Fruit fly (Drosophila melanogaster) whole organism, wandering third instar larva: Measurements from ENCODE around the gene sro.

Source experiments
- Abd-B ChIP-seq: fragments of >200 bp; optimal IDR thresholded peaks from 2 replicates; lab custom pipeline; 2017; ENCODE audit warnings: missing biosample characterization, missing genetic modification characterization
- CG32264 ChIP-seq: fragments of 200-800 bp; sonication (Bioruptor generic); optimal IDR thresholded peaks from 2 replicates; lab custom pipeline; 2016; ENCODE audit warnings: missing biosample characterization, missing genetic modification characterization
- CG9705 ChIP-seq: fragments of 200-800 bp; sonication (Bioruptor generic); optimal IDR thresholded peaks from 2 replicates; lab custom pipeline; 2018; ENCODE audit warnings: missing biosample characterization, mild to moderate bottlenecking, missing genetic modification characterization
- CrebA ChIP-seq: fragments of 200-800 bp; sonication (Bioruptor generic); optimal IDR thresholded peaks from 2 replicates; lab custom pipeline; 2016; ENCODE audit warnings: missing biosample characterization, mild to moderate bottlenecking, missing genetic modification characterization, borderline replicate concordance
- Dfd ChIP-seq: fragments of >200 bp; optimal IDR thresholded peaks from 2 replicates; lab custom pipeline; 2017; ENCODE audit warnings: missing biosample characterization, missing genetic modification characterization
- Dif ChIP-seq: fragments of 200-275, 200-300 bp; sonication (Bioruptor generic); optimal IDR thresholded peaks from 2 replicates; lab custom pipeline; 2018; ENCODE audit warnings: missing biosample characterization, missing genetic modification characterization; ENCODE audit not compliant: partially characterized antibody
- GATAd ChIP-seq: sonication (Bioruptor generic); optimal IDR thresholded peaks from 2 replicates; lab custom pipeline; 2016; ENCODE audit warnings: missing biosample characterization, missing genetic modification characterization
- HLH106 ChIP-seq: fragments of 200-800 bp; optimal IDR thresholded peaks from 3 replicates; lab custom pipeline; 2019; ENCODE audit warnings: missing biosample characterization, mild to moderate bottlenecking, missing genetic modification characterization, moderate library complexity
- Hnf4 ChIP-seq: fragments of 200-800 bp; sonication (Bioruptor generic); optimal IDR thresholded peaks from 2 replicates; lab custom pipeline; 2016; ENCODE audit warnings: missing biosample characterization, mild to moderate bottlenecking, missing genetic modification characterization
- Hr78 ChIP-seq: fragments of >200 bp; optimal IDR thresholded peaks from 2 replicates; lab custom pipeline; 2017; ENCODE audit warnings: missing biosample characterization, missing genetic modification characterization
- Hr83 ChIP-seq: fragments of 200-300 bp; sonication (Bioruptor generic); optimal IDR thresholded peaks from 2 replicates; lab custom pipeline; 2016; ENCODE audit warnings: missing biosample characterization, mild to moderate bottlenecking, missing genetic modification characterization, moderate library complexity; ENCODE audit not compliant: poor library complexity, severe bottlenecking
- Jra ChIP-seq: sonication (Bioruptor generic); optimal IDR thresholded peaks from 2 replicates; lab custom pipeline; 2016; ENCODE audit warnings: missing biosample characterization, missing genetic modification characterization
- Mio ChIP-seq: sonication (Bioruptor generic); optimal IDR thresholded peaks from 2 replicates; lab custom pipeline; 2016; ENCODE audit warnings: missing biosample characterization, missing genetic modification characterization
- Myc ChIP-seq: fragments of >200 bp; optimal IDR thresholded peaks from 2 replicates; lab custom pipeline; 2017
- N ChIP-seq: fragments of >200 bp; optimal IDR thresholded peaks from 2 replicates; lab custom pipeline; 2018; ENCODE audit warnings: missing biosample characterization, missing external identifiers, missing genetic modification characterization
- OdsH ChIP-seq: fragments of 200-800 bp; sonication (Bioruptor generic); optimal IDR thresholded peaks from 2 replicates; lab custom pipeline; 2016; ENCODE audit warnings: missing biosample characterization, mild to moderate bottlenecking, missing genetic modification characterization
- Rel ChIP-seq, 2 experiments: fragments of 200-800 bp; sonication (Bioruptor generic) in 1 of 2; optimal IDR thresholded peaks; 2 replicates in 1 of 2; 3 replicates in 1 of 2; lab custom pipeline; 2016 to 2019; ENCODE audit warnings: mild to moderate bottlenecking in 2 of 2, missing biosample characterization in 2 of 2, missing genetic modification characterization in 2 of 2, moderate library complexity in 1 of 2
- Sp1 ChIP-seq: fragments of 200-800 bp; sonication (Bioruptor generic); optimal IDR thresholded peaks from 3 replicates; lab custom pipeline; 2019; ENCODE audit warnings: missing biosample characterization, mild to moderate bottlenecking, missing genetic modification characterization, moderate library complexity
- Vsx2 ChIP-seq: fragments of 200-300, 225-300 bp; sonication (Bioruptor generic); optimal IDR thresholded peaks from 2 replicates; lab custom pipeline; 2018; ENCODE audit warnings: missing biosample characterization, missing genetic modification characterization; ENCODE audit not compliant: partially characterized antibody
- br ChIP-seq: fragments of 200-800 bp; sonication (Bioruptor generic); optimal IDR thresholded peaks from 2 replicates; lab custom pipeline; 2016; ENCODE audit warnings: missing biosample characterization, missing genetic modification characterization
- brk ChIP-seq: fragments of 200-800 bp; sonication (Bioruptor generic); optimal IDR thresholded peaks from 2 replicates; lab custom pipeline; 2016; ENCODE audit warnings: missing biosample characterization, mild to moderate bottlenecking, missing genetic modification characterization
- dl ChIP-seq, 2 experiments: fragments of 175-275, 200-275 bp in 1 of 2; fragments of 200-275 bp in 1 of 2; sonication (Bioruptor generic); optimal IDR thresholded peaks; lab custom pipeline; 2018; ENCODE audit warnings: mild to moderate bottlenecking in 2 of 2, missing biosample characterization in 2 of 2, missing genetic modification characterization in 2 of 2, moderate library complexity in 2 of 2; ENCODE audit not compliant: partially characterized antibody in 2 of 2, insufficient read depth in 1 of 2
- dmrt93B ChIP-seq: fragments of 200-800 bp; sonication (Bioruptor generic); optimal IDR thresholded peaks from 2 replicates; lab custom pipeline; 2018; ENCODE audit warnings: missing biosample characterization, mild to moderate bottlenecking, missing genetic modification characterization
- dsf ChIP-seq: sonication (Bioruptor generic); optimal IDR thresholded peaks from 2 replicates; lab custom pipeline; 2016; ENCODE audit warnings: missing biosample characterization, missing genetic modification characterization, borderline replicate concordance
- ey ChIP-seq: fragments of 200-800 bp; sonication (Bioruptor generic); optimal IDR thresholded peaks from 2 replicates; lab custom pipeline; 2016; ENCODE audit warnings: missing biosample characterization, missing genetic modification characterization
- foxo ChIP-seq, 2 experiments: fragments of 200-800 bp; sonication (Bioruptor generic); optimal IDR thresholded peaks; 2 replicates in 1 of 2; 3 replicates in 1 of 2; lab custom pipeline; 2016 to 2017; ENCODE audit warnings: missing biosample characterization in 2 of 2, missing genetic modification characterization in 2 of 2
- fru ChIP-seq: fragments of 200-800 bp; sonication (Bioruptor generic); optimal IDR thresholded peaks from 3 replicates; lab custom pipeline; 2016; ENCODE audit warnings: missing biosample characterization, mild to moderate bottlenecking, missing genetic modification characterization
- h ChIP-seq: fragments of 200-800 bp; sonication (Bioruptor generic); optimal IDR thresholded peaks from 3 replicates; lab custom pipeline; 2016; ENCODE audit warnings: missing biosample characterization, mild to moderate bottlenecking, missing genetic modification characterization
- jim ChIP-seq: fragments of 175-275, 200-325 bp; sonication (Bioruptor generic); optimal IDR thresholded peaks from 2 replicates; lab custom pipeline; 2016; ENCODE audit warnings: missing biosample characterization, mild to moderate bottlenecking, missing genetic modification characterization
- lola ChIP-seq: fragments of >200 bp; optimal IDR thresholded peaks from 2 replicates; lab custom pipeline; 2017; ENCODE audit warnings: missing biosample characterization, missing genetic modification characterization
- pan ChIP-seq: fragments of >200 bp; optimal IDR thresholded peaks from 2 replicates; lab custom pipeline; 2017
- psq ChIP-seq: fragments of 200-800 bp; sonication (Bioruptor generic); optimal IDR thresholded peaks from 3 replicates; lab custom pipeline; 2017; ENCODE audit warnings: missing biosample characterization, mild to moderate bottlenecking, missing genetic modification characterization, moderate library complexity
- rgr ChIP-seq: fragments of 200-800 bp; sonication (Bioruptor generic); optimal IDR thresholded peaks from 3 replicates; lab custom pipeline; 2016; ENCODE audit warnings: missing biosample characterization, mild to moderate bottlenecking, missing genetic modification characterization
- sage ChIP-seq: fragments of 200-800 bp; sonication (Bioruptor generic); optimal IDR thresholded peaks from 2 replicates; lab custom pipeline; 2016; ENCODE audit warnings: missing biosample characterization, mild to moderate bottlenecking, missing genetic modification characterization
- sv ChIP-seq: fragments of 200-800 bp; sonication (Bioruptor generic); optimal IDR thresholded peaks from 3 replicates; lab custom pipeline; 2016; ENCODE audit warnings: missing biosample characterization, missing genetic modification characterization
- tai ChIP-seq: sonication (Bioruptor generic); optimal IDR thresholded peaks from 2 replicates; lab custom pipeline; 2016; ENCODE audit warnings: missing biosample characterization, missing genetic modification characterization
- usp ChIP-seq: fragments of >200 bp; optimal IDR thresholded peaks from 2 replicates; lab custom pipeline; 2017; ENCODE audit warnings: missing biosample characterization, missing genetic modification characterization
- woc ChIP-seq: sonication (Bioruptor generic); optimal IDR thresholded peaks from 2 replicates; lab custom pipeline; 2016; ENCODE audit warnings: missing biosample characterization, mild to moderate bottlenecking, missing genetic modification characterization

sro gene

DNA sequence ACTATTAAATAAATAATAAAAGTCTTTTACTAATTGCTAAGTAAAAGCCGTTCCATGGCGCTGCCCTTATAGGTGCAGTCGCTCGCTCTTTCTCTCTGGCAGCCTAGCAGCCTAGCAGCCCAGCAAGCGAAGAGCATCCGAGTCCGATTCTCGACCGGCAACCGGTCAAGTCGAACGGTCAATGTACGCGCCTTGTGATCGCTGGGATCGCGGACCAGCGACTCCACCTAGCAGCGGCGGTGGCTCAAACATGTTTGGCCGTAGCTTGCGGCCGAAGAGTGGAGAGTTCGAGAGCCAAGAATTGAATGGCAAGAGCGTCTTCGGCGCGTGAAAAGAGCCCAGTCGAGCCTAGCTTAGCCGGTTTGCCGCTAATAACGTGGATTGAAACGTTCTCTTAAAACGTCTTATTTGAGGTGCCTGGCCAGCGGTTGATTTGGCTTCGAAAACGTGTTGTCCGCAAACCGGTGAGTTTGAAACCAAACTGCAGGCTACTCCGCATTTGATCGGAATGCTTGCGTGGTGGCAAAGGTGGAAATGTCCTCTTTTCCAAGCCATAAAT lies 34.9 kb downstream of the sro start:
- peak; percentile 37 for TF ChIP-seq Vsx2
- TF ChIP-seq Mio = no peak
- no peak for TF ChIP-seq h (GFP tag; lab: Kevin White, UChicago)
- TF ChIP-seq Rel (GFP tag; optimal IDR thresholded peaks at IDR 0.05; lab: Kevin White, UChicago) = peak; percentile 14
- no peak for TF ChIP-seq Rel (tag; optimal IDR thresholded peaks at IDR 0.05; lab: Kevin White, UChicago)
- TF ChIP-seq, all 38 proteins: peak for 2

DNA sequence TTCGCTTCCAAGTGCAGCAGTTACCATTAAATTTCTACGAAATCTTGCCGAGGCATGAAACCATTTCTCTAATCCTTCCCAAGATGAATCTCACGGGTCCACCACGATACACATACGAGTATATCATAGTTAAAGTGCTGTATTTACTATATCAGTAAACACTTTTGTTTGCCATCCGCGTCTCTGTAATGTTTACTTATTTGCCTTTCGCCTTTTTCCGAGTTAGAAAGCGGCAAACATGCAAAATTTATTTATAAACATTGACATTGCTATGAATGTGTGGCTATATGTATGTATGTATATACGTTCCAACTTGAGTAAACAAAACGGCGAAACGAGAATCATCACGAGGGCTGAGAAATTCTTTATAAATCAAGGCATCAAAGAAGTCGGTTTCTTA lies 36.5 kb downstream of the sro start:
- TF ChIP-seq foxo (GFP tag; optimal IDR thresholded peaks at IDR 0.05; lab: Kevin White, UChicago) = no peak
- no peak for TF ChIP-seq Abd-B (GFP tag; lab: Kevin White, UChicago)
- TF ChIP-seq woc (GFP tag; lab: Kevin White, UChicago) = no peak
- TF ChIP-seq, all 38 proteins: peak for 0

DNA sequence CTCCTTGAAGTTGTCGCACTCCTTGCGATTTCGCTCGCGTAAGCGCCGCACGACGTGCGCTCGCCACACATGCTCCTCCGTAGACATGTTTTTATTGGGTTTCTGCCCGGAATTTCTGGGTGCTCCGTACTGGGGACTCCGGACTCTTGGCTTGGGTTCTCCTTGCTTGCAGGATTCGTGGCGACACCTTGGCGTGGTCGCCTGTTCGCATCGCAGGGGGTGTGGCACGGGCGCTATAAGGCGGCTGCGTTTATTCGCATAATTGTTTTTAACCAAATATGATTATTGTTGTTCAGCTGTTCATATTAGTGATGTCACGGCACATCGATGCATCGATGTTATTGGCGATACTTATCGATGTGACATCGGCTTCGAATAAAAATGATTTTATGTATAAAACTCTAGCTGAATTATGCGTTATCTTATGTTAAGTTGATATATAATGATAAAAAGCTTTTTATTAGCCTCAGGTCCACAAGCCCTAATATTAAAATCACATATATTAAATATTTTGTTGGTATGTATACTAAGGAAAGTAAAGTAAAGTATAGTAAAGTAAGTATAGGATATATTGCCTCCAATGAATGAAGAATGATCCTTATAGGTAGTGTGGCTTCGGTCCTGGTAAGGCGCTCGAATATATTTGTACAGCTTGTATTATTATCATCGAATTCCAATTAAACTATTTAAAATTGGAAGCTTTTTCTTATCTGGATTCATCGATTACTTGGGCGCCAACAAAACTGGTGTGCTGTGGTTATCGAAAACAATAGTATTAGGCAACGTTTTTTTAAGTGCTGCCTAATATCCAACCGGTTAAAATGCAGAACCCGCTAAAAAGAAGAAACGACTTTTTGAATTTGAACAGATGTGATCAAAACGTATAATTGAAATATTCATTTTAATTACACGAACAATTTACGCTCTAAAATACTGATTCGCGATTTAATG lies 40.6 kb downstream of the sro start, which contains the start of gene Atg16:
Gene Atg16, minus strand, starts transcription at position 343 of the 951 bp plus-strand sequence.
- TF ChIP-seq CrebA = no peak
- TF ChIP-seq foxo (GFP tag; optimal IDR thresholded peaks at IDR 0.05; lab: Kevin White, UChicago) = no peak
- TF ChIP-seq Jra = peak; percentile 25
- peak; percentile 42 for TF ChIP-seq tai (GFP tag; lab: Kevin White, UChicago)
- TF ChIP-seq CG32264 (GFP tag; lab: Kevin White, UChicago) = no peak
- TF ChIP-seq Rel (GFP tag; optimal IDR thresholded peaks at IDR 0.05; lab: Kevin White, UChicago) = no peak
- no peak for TF ChIP-seq Rel (tag; optimal IDR thresholded peaks at IDR 0.05; lab: Kevin White, UChicago)
- peak; percentile 2 for TF ChIP-seq ey (GFP tag; lab: Kevin White, UChicago)
- peak; percentile 30 for TF ChIP-seq woc (GFP tag; lab: Kevin White, UChicago)
- TF ChIP-seq Dfd (GFP tag; lab: Kevin White, UChicago) = no peak
- TF ChIP-seq OdsH = no peak
- TF ChIP-seq N (GFP tag; lab: Kevin White, UChicago) = no peak
- no peak for TF ChIP-seq sage (GFP tag; lab: Kevin White, UChicago)
- TF ChIP-seq dl (GFP tag; optimal IDR thresholded peaks at IDR 0.05; lab: Kevin White, UChicago; ENCODE audit: insufficient read depth in 1 of 2, partially characterized antibody in 2 of 2) = no peak
- no peak for TF ChIP-seq sv
- TF ChIP-seq CG9705 = no peak
- no peak for TF ChIP-seq jim (GFP tag; lab: Kevin White, UChicago)
- no peak for TF ChIP-seq Myc
- peak; percentile 1 for TF ChIP-seq br
- peak; percentile 17 for TF ChIP-seq brk (GFP tag; lab: Kevin White, UChicago)
- TF ChIP-seq Sp1 = no peak
- no peak for TF ChIP-seq h (GFP tag; lab: Kevin White, UChicago)
- TF ChIP-seq rgr (GFP tag; lab: Kevin White, UChicago) = peak; percentile 11
- no peak for TF ChIP-seq Hr78 (GFP tag; lab: Kevin White, UChicago)
- TF ChIP-seq fru (GFP tag; lab: Kevin White, UChicago) = peak; percentile 25
- no peak for TF ChIP-seq pan (lab: Kevin White, UChicago)
- no peak for TF ChIP-seq usp (GFP tag; lab: Kevin White, UChicago)
- TF ChIP-seq GATAd = no peak
- TF ChIP-seq Dif (GFP tag; lab: Kevin White, UChicago) = no peak
- peak; percentile 59 for TF ChIP-seq Hr83 (GFP tag; lab: Kevin White, UChicago)
- TF ChIP-seq Vsx2 = no peak
- TF ChIP-seq dmrt93B (GFP tag; lab: Kevin White, UChicago) = no peak
- no peak for TF ChIP-seq Mio
- no peak for TF ChIP-seq lola (GFP tag; lab: Kevin White, UChicago)
- peak; percentile 59 for TF ChIP-seq Hnf4 (GFP tag; lab: Kevin White, UChicago)
- peak; percentile 7 for TF ChIP-seq psq (GFP tag; lab: Kevin White, UChicago)
- TF ChIP-seq Abd-B (GFP tag; lab: Kevin White, UChicago) = no peak
- no peak for TF ChIP-seq HLH106 (tag; lab: Kevin White, UChicago)
- no peak for TF ChIP-seq dsf (GFP tag; lab: Kevin White, UChicago)
- TF ChIP-seq, all 38 proteins: peak for 11
